Worm (Caenorhabditis elegans): ENCODE measurements around the gene C31E10.11.
A peak's percentile ranks its signal among the peaks of the same experiment; 100 is the strongest.

Gene C31E10.11

DNA sequence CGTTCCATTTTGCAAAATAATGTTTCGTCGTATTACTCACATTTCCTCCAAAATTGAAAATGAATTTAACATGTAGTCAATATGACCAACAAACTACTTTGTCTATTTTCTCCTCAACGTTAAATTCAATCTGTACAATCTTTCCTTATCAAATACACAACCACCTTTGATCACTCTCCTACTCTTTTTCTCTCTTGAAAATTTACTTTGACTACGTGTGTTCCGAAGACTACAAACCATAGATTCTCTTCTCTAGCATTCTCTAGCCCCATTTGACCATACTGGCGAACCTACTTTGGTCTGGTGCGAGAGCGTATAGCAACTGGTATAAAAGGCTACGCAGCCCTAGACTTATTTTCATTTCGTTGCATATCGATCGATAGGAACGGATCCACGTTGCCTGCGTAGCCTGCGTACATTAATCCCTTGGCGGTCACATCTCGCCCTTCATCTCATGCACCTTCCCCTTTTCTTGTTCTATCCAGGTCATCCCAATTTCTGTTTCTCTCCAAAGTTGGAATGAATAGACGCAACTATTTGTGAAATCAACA lies 9.7 kb upstream of the C31E10.11 start:
- TF ChIP-seq mab-9 (GFP tag; IDR thresholded peaks at IDR 0.05) (no peak), isw-1 (GFP tag; IDR thresholded peaks at IDR 0.05) (no peak), aha-1 (tag; optimal IDR thresholded peaks at IDR 0.05) (no peak), nhr-76 (tag; optimal IDR thresholded peaks at IDR 0.05) (no peak), elt-2 (tag; optimal IDR thresholded peaks at IDR 0.05) (peak; percentile 13), nhr-84 (tag; optimal IDR thresholded peaks at IDR 0.05) (no peak), skn-1 (tag; optimal IDR thresholded peaks at IDR 0.05) (no peak), ceh-8 (GFP tag; optimal IDR thresholded peaks at IDR 0.05) (no peak), tbx-2 (tag; optimal IDR thresholded peaks at IDR 0.05) (no peak), mef-2 (tag; optimal IDR thresholded peaks at IDR 0.05) (no peak), nhr-20 (tag; optimal IDR thresholded peaks at IDR 0.05) (peak; percentile 51), ceh-63 (GFP tag; optimal IDR thresholded peaks at IDR 0.05) (no peak), egl-27 (tag; optimal IDR thresholded peaks at IDR 0.05) (no peak), efl-1 (optimal IDR thresholded peaks at IDR 0.05) (no peak), efl-1 (GFP tag; optimal IDR thresholded peaks at IDR 0.05 in 1 of 2) (peak in 1 of 2 experiments; percentile 84), lin-39 (tag; optimal IDR thresholded peaks at IDR 0.05) (no peak), egl-13 (tag; optimal IDR thresholded peaks at IDR 0.05) (no peak), nhr-28 (tag; optimal IDR thresholded peaks at IDR 0.05) (no peak), nhr-12 (tag; optimal IDR thresholded peaks at IDR 0.05) (no peak), mep-1 (tag; optimal IDR thresholded peaks at IDR 0.05) (peak; percentile 34), unc-130 (tag; optimal IDR thresholded peaks at IDR 0.05) (peak; percentile 32), aly-2 (tag; optimal IDR thresholded peaks at IDR 0.05) (no peak), zip-4 (GFP tag; optimal IDR thresholded peaks at IDR 0.05) (no peak), ets-5 (GFP tag; IDR thresholded peaks at IDR 0.05) (no peak), pag-3 (tag; optimal IDR thresholded peaks at IDR 0.05; ENCODE audit: borderline replicate concordance, insufficient read depth) (no peak), swsn-7 (tag; optimal IDR thresholded peaks at IDR 0.05) (no peak), nhr-71 (tag; optimal IDR thresholded peaks at IDR 0.05) (peak; percentile 2), pax-3 (tag; optimal IDR thresholded peaks at IDR 0.05) (no peak), rnt-1 (tag; optimal IDR thresholded peaks at IDR 0.05) (no peak), unc-86 (tag; optimal IDR thresholded peaks at IDR 0.05) (no peak), ama-1 (optimal IDR thresholded peaks at IDR 0.05) (no peak), F16B12.6 (tag; optimal IDR thresholded peaks at IDR 0.05) (no peak), nhr-237 (tag; optimal IDR thresholded peaks at IDR 0.05) (no peak), nhr-47 (tag; optimal IDR thresholded peaks at IDR 0.05) (no peak), grh-1 (GFP tag; IDR thresholded peaks at IDR 0.05) (no peak), snu-23 (GFP tag; optimal IDR thresholded peaks at IDR 0.05) (peak; percentile 24), mdl-1 (tag; optimal IDR thresholded peaks at IDR 0.05) (peak in 1 of 2 experiments; percentile 1), dpl-1 (GFP tag; optimal IDR thresholded peaks at IDR 0.05) (no peak), ceh-90 (tag; optimal IDR thresholded peaks at IDR 0.05) (no peak), jun-1 (tag; optimal IDR thresholded peaks at IDR 0.05) (no peak), unc-62 (GFP tag; optimal IDR thresholded peaks at IDR 0.05) (no peak), irx-1 (tag; optimal IDR thresholded peaks at IDR 0.05) (no peak), ces-1 (GFP tag; optimal IDR thresholded peaks at IDR 0.05) (no peak), sup-37 (GFP tag; optimal IDR thresholded peaks at IDR 0.05) (no peak), nhr-85 (tag) (no peak), sox-4 (tag; optimal IDR thresholded peaks at IDR 0.05) (no peak), pqm-1 (tag; optimal IDR thresholded peaks at IDR 0.05) (no peak), lsy-2 (tag; optimal IDR thresholded peaks at IDR 0.05) (no peak), elt-3 (tag; optimal IDR thresholded peaks at IDR 0.05) (peak in 5 of 6 experiments; percentile 4 to 66 (median 42)), blmp-1 (tag; optimal IDR thresholded peaks at IDR 0.05) (peak; percentile 74), lin-35 (GFP tag; optimal IDR thresholded peaks at IDR 0.05) (no peak), ceh-88 (GFP tag; IDR thresholded peaks at IDR 0.05) (no peak)

Measured in whole organism, L1 larva.